Fruit fly (Drosophila melanogaster) whole organism: ENCODE measurements around the gene laf.

ENCODE experiments used
- CG8478 ChIP-seq: fragments of >200 bp; optimal IDR thresholded peaks from 2 replicates; lab custom pipeline; 2018; ENCODE audit warnings: inconsistent platforms
- Dll ChIP-seq: fragments of >200 bp; optimal IDR thresholded peaks from 2 replicates; lab custom pipeline; 2017
- EcR ChIP-seq, 2 experiments: fragments of >200 bp; optimal IDR thresholded peaks; 2 replicates each; lab custom pipeline; 2017; ENCODE audit warnings: missing biosample characterization in 2 of 2, missing genetic modification characterization in 2 of 2, missing genetic modification reagents in 2 of 2
- pan ChIP-seq: fragments of >200 bp; optimal IDR thresholded peaks from 2 replicates; lab custom pipeline; 2017
- psq ChIP-seq: fragments of >200 bp; optimal IDR thresholded peaks from 2 replicates; lab custom pipeline; 2017
- usp ChIP-seq: fragments of >200 bp; optimal IDR thresholded peaks from 2 replicates; lab custom pipeline; 2017; ENCODE audit warnings: missing biosample characterization, missing genetic modification characterization, mixed read lengths

DNA sequence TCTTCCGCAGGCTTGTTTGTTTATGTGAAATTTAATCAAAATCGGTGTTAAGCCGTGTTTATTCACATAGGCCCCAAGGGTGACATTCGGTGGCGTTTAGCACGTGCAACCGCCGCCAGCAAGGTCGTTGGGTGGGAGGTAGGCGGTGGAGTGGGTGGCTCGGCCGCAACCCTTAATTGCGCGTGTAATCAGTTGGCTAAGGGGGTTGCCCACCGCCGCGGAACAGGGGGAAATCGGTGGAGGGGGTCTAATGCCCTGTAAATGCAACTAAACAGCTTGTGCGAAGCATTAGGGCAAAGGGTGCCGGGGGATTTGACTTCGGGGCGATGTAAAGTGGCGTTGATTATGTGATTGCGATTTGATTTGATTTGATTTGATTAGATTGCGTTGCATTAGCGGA lies 25.2 kb upstream of the laf start:
- no peak for TF ChIP-seq CG8478 (lab: Kevin White, UChicago)
- no peak for TF ChIP-seq EcR (GFP tag; optimal IDR thresholded peaks at IDR 0.05; lab: Kevin White, UChicago)
- no peak for TF ChIP-seq pan
- no peak for TF ChIP-seq psq
- no peak for TF ChIP-seq usp (GFP tag; lab: Kevin White, UChicago)
- no peak for TF ChIP-seq Dll (lab: Kevin White, UChicago)
